Fruit fly (Drosophila melanogaster) whole organism: Measurements from ENCODE around the gene CG15353.

Source experiments
- EcR ChIP-seq, 2 experiments: fragments of >200 bp; optimal IDR thresholded peaks; 2 replicates each; lab custom pipeline; 2017; ENCODE audit warnings: missing biosample characterization in 2 of 2, missing genetic modification characterization in 2 of 2, missing genetic modification reagents in 2 of 2
- psq ChIP-seq: fragments of >200 bp; optimal IDR thresholded peaks from 2 replicates; lab custom pipeline; 2017

DNA sequence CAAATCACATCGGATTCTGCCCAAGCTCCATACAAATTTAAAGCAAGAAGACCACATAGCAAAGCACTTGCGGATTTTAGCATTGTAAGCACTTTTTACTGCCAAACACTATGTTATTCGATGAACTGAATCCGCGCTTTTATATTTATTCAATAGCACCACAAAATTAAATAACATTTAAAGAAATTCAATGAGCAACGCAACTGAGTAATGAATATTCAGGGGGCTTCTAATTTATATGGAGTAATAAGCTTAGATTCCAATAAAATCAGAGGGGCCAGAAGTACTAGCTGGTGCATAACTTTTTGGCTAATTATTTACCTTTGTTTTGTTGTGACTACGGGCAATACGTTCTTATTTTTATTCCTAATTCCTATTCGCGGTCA lies 30.2 kb upstream of the CG15353 start, which contains the start of gene lectin-22C:
- TF ChIP-seq EcR (GFP tag; optimal IDR thresholded peaks at IDR 0.05; lab: Kevin White, UChicago), result no peak
- TF ChIP-seq psq (lab: Kevin White, UChicago), result no peak
